Fruit fly (Drosophila melanogaster) whole organism, embryonic: ENCODE results near the gene Scr.

ENCODE experiments used
- CG12659 ChIP-seq: fragments of 200-800 bp; sonication (Bioruptor generic); optimal IDR thresholded peaks from 3 replicates; lab custom pipeline; 2017; ENCODE audit warnings: mild to moderate bottlenecking, missing biosample characterization, missing genetic modification reagents, missing genetic modification characterization
- CG17612 ChIP-seq: fragments of 200-800 bp; sonication (Bioruptor generic); IDR thresholded peaks from 2 replicates; pipeline ENCODE4 v1.3.6; 2022; ENCODE audit warnings: missing biosample characterization, missing genetic modification characterization
- CG2116 ChIP-seq: fragments of 200-800 bp; sonication (Bioruptor generic); optimal IDR thresholded peaks from 3 replicates; lab custom pipeline; 2018; ENCODE audit warnings: missing biosample characterization, mild to moderate bottlenecking, missing genetic modification characterization
- CG8281 ChIP-seq: fragments of 200-800 bp; sonication (Bioruptor generic); optimal IDR thresholded peaks from 2 replicates; lab custom pipeline; 2018; ENCODE audit warnings: missing biosample characterization, mild to moderate bottlenecking, missing genetic modification characterization, moderate library complexity
- HLH4C ChIP-seq: fragments of 200-800 bp; sonication (Bioruptor generic); IDR thresholded peaks from 3 replicates; pipeline ENCODE4 v1.3.6; 2022; ENCODE audit warnings: missing biosample characterization, missing genetic modification characterization; ENCODE audit not compliant: partially characterized antibody
- HLHmδ ChIP-seq: fragments of 200-800 bp; sonication (Bioruptor generic); optimal IDR thresholded peaks from 2 replicates; lab custom pipeline; 2018; ENCODE audit warnings: missing biosample characterization, mild to moderate bottlenecking, missing genetic modification characterization, moderate library complexity
- Hr3 ChIP-seq: fragments of 200-800 bp; sonication (Bioruptor generic); optimal IDR thresholded peaks from 3 replicates; lab custom pipeline; 2016; ENCODE audit warnings: missing biosample characterization, missing genetic modification characterization
- Six4 ChIP-seq: fragments of 200-800 bp; sonication (Bioruptor generic); optimal IDR thresholded peaks from 2 replicates; lab custom pipeline; 2016; ENCODE audit warnings: missing biosample characterization, missing genetic modification characterization
- abd-A ChIP-seq: fragments of 200-800 bp; sonication (Bioruptor generic); optimal IDR thresholded peaks from 3 replicates; lab custom pipeline; 2019; ENCODE audit warnings: missing biosample characterization, mild to moderate bottlenecking, missing genetic modification characterization, moderate library complexity
- br ChIP-seq: fragments of >200 bp; optimal IDR thresholded peaks from 2 replicates; lab custom pipeline; 2017
- ssp ChIP-seq: fragments of 200-800 bp; sonication (Bioruptor generic); IDR thresholded peaks from 2 replicates; pipeline ENCODE4 v1.3.6; 2022; ENCODE audit warnings: missing biosample characterization, missing genetic modification characterization
- yki ChIP-seq: fragments of >200 bp; optimal IDR thresholded peaks from 3 replicates; lab custom pipeline; 2018
- zfh1 ChIP-seq: fragments of 200-800 bp; sonication (Bioruptor generic); IDR thresholded peaks from 3 replicates; pipeline ENCODE4 v1.3.6; 2022; ENCODE audit warnings: missing biosample characterization, missing genetic modification characterization

dm6 chr3R:6818904-6819595, 30.7 kb downstream of the Scr start:
- no peak for TF ChIP-seq Hr3 (GFP tag; lab: Kevin White, UChicago)
- TF ChIP-seq CG8281 (tag; lab: Kevin White, UChicago): no peak
- TF ChIP-seq CG17612 (GFP tag; lab: Robert Waterston, UW): no peak
- no peak for TF ChIP-seq ssp (GFP tag; lab: Robert Waterston, UW)
- no peak for TF ChIP-seq HLH4C
- TF ChIP-seq Six4: no peak
- TF ChIP-seq yki (lab: Kevin White, UChicago): no peak
- no peak for TF ChIP-seq CG12659
- no peak for TF ChIP-seq zfh1 (GFP tag; lab: Robert Waterston, UW)
- no peak for TF ChIP-seq CG2116 (GFP tag; lab: Kevin White, UChicago)
- no peak for TF ChIP-seq abd-A (tag; lab: Kevin White, UChicago)
- TF ChIP-seq br (lab: Kevin White, UChicago): no peak
- no peak for TF ChIP-seq HLHmδ (GFP tag; lab: Kevin White, UChicago)
